Worm (Caenorhabditis elegans) whole organism, L4/young adult: Measurements from ENCODE around the gene sea-1.

ENCODE experiments used
- W03F9.2 ChIP-seq: fragments of 150-350 bp; optimal IDR thresholded peaks from 2 replicates; lab custom pipeline; 2014; ENCODE audit warnings: missing biosample characterization, missing genetic modification characterization
- him-1 ChIP-seq: sonication (generic microtip); optimal IDR thresholded peaks from 2 replicates; lab custom pipeline; 2016; ENCODE audit warnings: missing genotype, missing genetic modification reagents, missing genetic modification characterization, missing compliant biosample characterization

- TF ChIP-seq him-1 (tag; lab: Kevin White, UChicago) (no peak), W03F9.2 (tag; lab: Kevin White, UChicago) (no peak)
These were observed 2.4 kb downstream of the sea-1 start, which contains the start of gene srx-98 for ce11 chrII:3670956-3671355.
